Worm (Caenorhabditis elegans): ENCODE data around the gene C30G12.1.

The C30G12.1 gene

DNA sequence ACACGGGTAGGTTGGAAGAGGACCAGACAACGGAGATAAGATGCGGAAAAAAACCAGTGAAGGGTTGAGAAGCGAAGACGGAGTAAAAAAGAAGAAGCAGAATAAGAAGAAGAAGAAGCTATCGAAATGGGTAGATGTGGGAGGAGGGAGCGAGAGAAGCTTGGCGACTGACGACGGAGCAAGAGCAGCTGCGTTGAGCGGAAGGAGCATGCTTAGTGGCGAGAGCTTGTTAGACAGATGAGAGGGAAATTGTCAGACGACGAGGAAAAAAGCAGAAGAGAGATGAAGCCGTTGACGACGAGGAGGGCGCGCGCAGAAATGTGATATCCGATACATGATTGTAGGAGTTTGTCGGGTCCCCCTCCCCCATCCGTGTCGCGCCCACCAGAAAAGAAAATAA is 27.9 kb downstream of the C30G12.1 start:
- no peak for TF ChIP-seq nhr-6 (tag; optimal IDR thresholded peaks at IDR 0.05)
- TF ChIP-seq peb-1 (tag; optimal IDR thresholded peaks at IDR 0.05) = no peak
- TF ChIP-seq aly-2 (tag; optimal IDR thresholded peaks at IDR 0.05) = no peak
- TF ChIP-seq lin-39 (tag; optimal IDR thresholded peaks at IDR 0.05) = no peak
- no peak for TF ChIP-seq snpc-4 (tag; optimal IDR thresholded peaks at IDR 0.05)
- TF ChIP-seq ama-1 (optimal IDR thresholded peaks at IDR 0.05) = no peak
- TF ChIP-seq sma-3 (GFP tag; optimal IDR thresholded peaks at IDR 0.05) = no peak
- no peak for TF ChIP-seq nhr-10 (tag; optimal IDR thresholded peaks at IDR 0.05)
- peak; percentile 71 for TF ChIP-seq zag-1 (tag; optimal IDR thresholded peaks at IDR 0.05)
- TF ChIP-seq mab-5 (tag; optimal IDR thresholded peaks at IDR 0.05) = peak; percentile 48
- TF ChIP-seq ztf-1 (GFP tag; conservative IDR thresholded peaks at IDR 0.05) = no peak
- TF ChIP-seq nhr-23 (tag; optimal IDR thresholded peaks at IDR 0.05) = no peak
- no peak for TF ChIP-seq ZK546.5 (tag; optimal IDR thresholded peaks at IDR 0.05)
- TF ChIP-seq elt-1 (tag; optimal IDR thresholded peaks at IDR 0.05) = no peak
- no peak for TF ChIP-seq nhr-21 (tag; optimal IDR thresholded peaks at IDR 0.05)
- TF ChIP-seq elt-3 (tag; optimal IDR thresholded peaks at IDR 0.05) = no peak
- no peak for TF ChIP-seq nhr-12 (tag; optimal IDR thresholded peaks at IDR 0.05)
- peak; percentile 48 to 53 for TF ChIP-seq mdl-1 (tag; optimal IDR thresholded peaks at IDR 0.05)
- no peak for TF ChIP-seq dmd-4 (tag; optimal IDR thresholded peaks at IDR 0.05)
- no peak for TF ChIP-seq alr-1 (tag; optimal IDR thresholded peaks at IDR 0.05)
- TF ChIP-seq C34F6.9 (tag; optimal IDR thresholded peaks at IDR 0.05) = peak; percentile 76
- TF ChIP-seq lin-11 (tag; optimal IDR thresholded peaks at IDR 0.05) = peak; percentile 43
- TF ChIP-seq unc-62 (GFP tag; optimal IDR thresholded peaks at IDR 0.05) = no peak
- no peak for TF ChIP-seq mbf-1 (tag; optimal IDR thresholded peaks at IDR 0.05)
- TF ChIP-seq sma-9 (GFP tag; optimal IDR thresholded peaks at IDR 0.05) = peak; percentile 62
- no peak for TF ChIP-seq sma-9 (tag; optimal IDR thresholded peaks at IDR 0.05)
- TF ChIP-seq unc-55 (GFP tag; optimal IDR thresholded peaks at IDR 0.05) = peak; percentile 64
- peak in 1 of 2 experiments; percentile 65 for TF ChIP-seq lsy-2 (tag; optimal IDR thresholded peaks at IDR 0.05)
- TF ChIP-seq ceh-16 (tag; optimal IDR thresholded peaks at IDR 0.05) = no peak
- TF ChIP-seq fos-1 (tag; optimal IDR thresholded peaks at IDR 0.05) = no peak
- no peak for TF ChIP-seq unc-39 (tag; optimal IDR thresholded peaks at IDR 0.05)
- no peak for TF ChIP-seq nhr-25 (tag; optimal IDR thresholded peaks at IDR 0.05)
- TF ChIP-seq skn-1 (tag; optimal IDR thresholded peaks at IDR 0.05) = no peak
- TF ChIP-seq F13H6.1 (tag; optimal IDR thresholded peaks at IDR 0.05) = peak; percentile 75
- peak; percentile 52 for TF ChIP-seq sem-4 (tag; optimal IDR thresholded peaks at IDR 0.05)
- no peak for TF ChIP-seq egl-27 (tag; optimal IDR thresholded peaks at IDR 0.05)
- TF ChIP-seq nhr-237 (tag; optimal IDR thresholded peaks at IDR 0.05) = no peak
- TF ChIP-seq nhr-129 (tag; optimal IDR thresholded peaks at IDR 0.05) = peak; percentile 79
- no peak for TF ChIP-seq ceh-82 (tag; optimal IDR thresholded peaks at IDR 0.05)
- TF ChIP-seq Y55F3AM.14 (GFP tag; optimal IDR thresholded peaks at IDR 0.05) = peak; percentile 51
- TF ChIP-seq ztf-4 (tag; optimal IDR thresholded peaks at IDR 0.05) = peak; percentile 12
- TF ChIP-seq ztf-11 (tag; optimal IDR thresholded peaks at IDR 0.05) = no peak
- no peak for TF ChIP-seq nhr-11 (tag; optimal IDR thresholded peaks at IDR 0.05)
- TF ChIP-seq crh-2 (tag; optimal IDR thresholded peaks at IDR 0.05) = peak; percentile 39

DNA sequence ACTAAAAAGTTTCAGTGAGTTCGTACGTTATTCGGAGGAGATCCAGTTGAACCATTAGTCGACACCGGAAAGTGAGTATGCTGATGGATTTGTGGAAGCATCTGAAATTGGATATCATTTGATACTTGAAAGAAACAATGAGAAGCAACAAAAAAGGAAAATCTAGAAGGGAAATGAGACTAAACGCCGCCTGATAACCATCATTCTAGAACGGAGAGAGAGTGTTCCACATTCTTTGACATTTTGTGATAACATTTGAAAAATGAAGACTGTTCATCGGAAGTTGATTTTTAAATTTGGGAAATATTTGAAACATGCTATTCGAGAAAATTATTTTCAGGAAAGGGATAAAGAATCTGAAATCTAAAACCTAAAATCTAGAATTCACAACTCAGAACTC is 32.1 kb downstream of the C30G12.1 start, which contains the start of gene npax-1:
Gene npax-1 (minus strand): TSS at position 101 of the 400 bp plus-strand sequence.
- TF ChIP-seq egl-27 (tag; optimal IDR thresholded peaks at IDR 0.05) (no peak), fos-1 (tag; optimal IDR thresholded peaks at IDR 0.05) (no peak), nhr-11 (tag; optimal IDR thresholded peaks at IDR 0.05) (no peak), peb-1 (tag; optimal IDR thresholded peaks at IDR 0.05) (no peak), unc-55 (GFP tag; optimal IDR thresholded peaks at IDR 0.05) (no peak), R02D3.7 (tag; optimal IDR thresholded peaks at IDR 0.05) (no peak), Y55F3AM.14 (GFP tag; optimal IDR thresholded peaks at IDR 0.05) (no peak), blmp-1 (tag; optimal IDR thresholded peaks at IDR 0.05; ENCODE audit: insufficient read depth) (no peak), alr-1 (tag; optimal IDR thresholded peaks at IDR 0.05) (no peak), crh-2 (tag; optimal IDR thresholded peaks at IDR 0.05) (no peak), dmd-4 (tag; optimal IDR thresholded peaks at IDR 0.05) (no peak), mbf-1 (tag; optimal IDR thresholded peaks at IDR 0.05) (no peak), C34F6.9 (tag; optimal IDR thresholded peaks at IDR 0.05) (no peak), lsy-2 (tag; optimal IDR thresholded peaks at IDR 0.05) (no peak), mdl-1 (tag; optimal IDR thresholded peaks at IDR 0.05) (no peak), lin-39 (tag; optimal IDR thresholded peaks at IDR 0.05) (no peak)

All from whole organism, L2 larva.